Fruit fly (Drosophila melanogaster) whole organism: Measurements from ENCODE around the gene CG5455.

Source experiments
- CG8478 ChIP-seq: fragments of >200 bp; optimal IDR thresholded peaks from 2 replicates; lab custom pipeline; 2018; ENCODE audit warnings: inconsistent platforms
- Dll ChIP-seq: fragments of >200 bp; optimal IDR thresholded peaks from 2 replicates; lab custom pipeline; 2017
- EcR ChIP-seq, 2 experiments: fragments of >200 bp; optimal IDR thresholded peaks; 2 replicates each; lab custom pipeline; 2017; ENCODE audit warnings: missing biosample characterization in 2 of 2, missing genetic modification characterization in 2 of 2, missing genetic modification reagents in 2 of 2
- pan ChIP-seq: fragments of >200 bp; optimal IDR thresholded peaks from 2 replicates; lab custom pipeline; 2017
- psq ChIP-seq: fragments of >200 bp; optimal IDR thresholded peaks from 2 replicates; lab custom pipeline; 2017
- usp ChIP-seq: fragments of >200 bp; optimal IDR thresholded peaks from 2 replicates; lab custom pipeline; 2017; ENCODE audit warnings: missing biosample characterization, missing genetic modification characterization, mixed read lengths

The CG5455 gene

dm6 chr3R:26440455-26441196, 20.7 kb upstream of the CG5455 start, which contains the start of gene tx:
tx (plus strand) TSS chr3R:26440778.
- no peak for TF ChIP-seq psq (lab: Kevin White, UChicago)
- no peak for TF ChIP-seq usp (GFP tag; lab: Kevin White, UChicago)
- TF ChIP-seq Dll (lab: Kevin White, UChicago), result no peak
- TF ChIP-seq pan, result no peak
- TF ChIP-seq CG8478, result no peak
- no peak for TF ChIP-seq EcR (GFP tag; optimal IDR thresholded peaks at IDR 0.05; lab: Kevin White, UChicago)

dm6 chr3R:26442609-26443180, 18.6 kb upstream of the CG5455 start:
- no peak for TF ChIP-seq CG8478
- TF ChIP-seq pan, result no peak
- TF ChIP-seq EcR (GFP tag; optimal IDR thresholded peaks at IDR 0.05; lab: Kevin White, UChicago), result no peak
- TF ChIP-seq psq (lab: Kevin White, UChicago), result no peak
- no peak for TF ChIP-seq usp (GFP tag; lab: Kevin White, UChicago)
- no peak for TF ChIP-seq Dll (lab: Kevin White, UChicago)

dm6 chr3R:26443343-26443742, 18.0 kb upstream of the CG5455 start:
- TF ChIP-seq CG8478 (no peak), psq (lab: Kevin White, UChicago) (no peak), EcR (GFP tag; optimal IDR thresholded peaks at IDR 0.05; lab: Kevin White, UChicago) (no peak), pan (no peak)

- no peak for TF ChIP-seq EcR (GFP tag; optimal IDR thresholded peaks at IDR 0.05; lab: Kevin White, UChicago)
- no peak for TF ChIP-seq pan
- no peak for TF ChIP-seq psq (lab: Kevin White, UChicago)
- TF ChIP-seq Dll (lab: Kevin White, UChicago), result no peak
- TF ChIP-seq usp (GFP tag; lab: Kevin White, UChicago), result no peak
- no peak for TF ChIP-seq CG8478
These were observed 17.3 kb upstream of the CG5455 start for dm6 chr3R:26443875-26444511.

- no peak for TF ChIP-seq Dll (lab: Kevin White, UChicago)
These were observed 12.5 kb upstream of the CG5455 start, which contains the start of gene Hex-t1 for dm6 chr3R:26448779-26449178. Hex-t1 (plus strand) TSS chr3R:26449079.

dm6 chr3R:26450371-26450770, 11.0 kb upstream of the CG5455 start, which contains the start of gene Hex-t2:
Hex-t2 (plus strand) TSS chr3R:26450671.
- TF ChIP-seq Dll (lab: Kevin White, UChicago), result no peak
- TF ChIP-seq usp (GFP tag; lab: Kevin White, UChicago), result no peak
- no peak for TF ChIP-seq CG8478
- TF ChIP-seq pan, result no peak
- no peak for TF ChIP-seq EcR (GFP tag; optimal IDR thresholded peaks at IDR 0.05; lab: Kevin White, UChicago)
- TF ChIP-seq psq (lab: Kevin White, UChicago), result no peak

- TF ChIP-seq usp (GFP tag; lab: Kevin White, UChicago), result no peak
- TF ChIP-seq pan, result no peak
- no peak for TF ChIP-seq EcR (GFP tag; optimal IDR thresholded peaks at IDR 0.05; lab: Kevin White, UChicago)
- no peak for TF ChIP-seq psq (lab: Kevin White, UChicago)
- TF ChIP-seq Dll (lab: Kevin White, UChicago), result no peak
- TF ChIP-seq CG8478, result no peak
These were observed 9.0 kb upstream of the CG5455 start, which contains the start of gene CG5447 for dm6 chr3R:26452345-26452744. CG5447 (plus strand) TSS chr3R:26452534.

- TF ChIP-seq usp (GFP tag; lab: Kevin White, UChicago) (no peak), EcR (GFP tag; optimal IDR thresholded peaks at IDR 0.05; lab: Kevin White, UChicago) (no peak), CG8478 (no peak), psq (lab: Kevin White, UChicago) (no peak), pan (no peak), Dll (lab: Kevin White, UChicago) (no peak)
These were observed 6.8 kb upstream of the CG5455 start, which contains the start of gene CG43117 for dm6 chr3R:26454494-26454893. CG43117 (plus strand) TSS chr3R:26454794.

- no peak for TF ChIP-seq CG8478
- TF ChIP-seq Dll (lab: Kevin White, UChicago), result no peak
- no peak for TF ChIP-seq EcR (GFP tag; optimal IDR thresholded peaks at IDR 0.05; lab: Kevin White, UChicago)
- no peak for TF ChIP-seq psq (lab: Kevin White, UChicago)
- no peak for TF ChIP-seq usp (GFP tag; lab: Kevin White, UChicago)
- no peak for TF ChIP-seq pan
These were observed 5.5 kb upstream of the CG5455 start, which contains the start of gene Pdf for dm6 chr3R:26455838-26456237. Pdf (minus strand) TSS chr3R:26456141.

dm6 chr3R:26456577-26456976, 4.8 kb upstream of the CG5455 start, which contains the start of gene CG14237:
CG14237 (plus strand) TSS chr3R:26456877.
- TF ChIP-seq usp (GFP tag; lab: Kevin White, UChicago) (no peak), EcR (GFP tag; optimal IDR thresholded peaks at IDR 0.05; lab: Kevin White, UChicago) (no peak), pan (no peak), psq (lab: Kevin White, UChicago) (no peak), CG8478 (no peak), Dll (lab: Kevin White, UChicago) (no peak)

- TF ChIP-seq pan (no peak), usp (GFP tag; lab: Kevin White, UChicago) (no peak), Dll (lab: Kevin White, UChicago) (no peak), EcR (GFP tag; optimal IDR thresholded peaks at IDR 0.05; lab: Kevin White, UChicago) (no peak), CG8478 (no peak), psq (lab: Kevin White, UChicago) (no peak)
These were observed 3.4 kb upstream of the CG5455 start, which contains the start of gene CG14238 for dm6 chr3R:26457949-26458348. CG14238 (plus strand) TSS chr3R:26458249.
